Worm (Caenorhabditis elegans) whole organism, mixed stage, embryonic: ENCODE data around the gene clec-61.

ENCODE experiments used
- M03D4.4 ChIP-seq: sonication (generic microtip); optimal IDR thresholded peaks from 2 replicates; lab custom pipeline; 2017; ENCODE audit warnings: mild to moderate bottlenecking, missing genetic modification characterization, missing compliant biosample characterization
- bed-3 ChIP-seq: fragments of 200-800 bp; sonication (Bioruptor generic); optimal IDR thresholded peaks from 3 replicates; lab custom pipeline; 2018; ENCODE audit warnings: mild to moderate bottlenecking, missing genetic modification characterization, moderate library complexity, missing compliant biosample characterization
- ceh-39 ChIP-seq: fragments of 150-350 bp; optimal IDR thresholded peaks from 2 replicates; lab custom pipeline; 2014; ENCODE audit warnings: missing biosample characterization, missing genetic modification characterization
- ceh-43 ChIP-seq: fragments of 200-800 bp; sonication (Bioruptor generic); optimal IDR thresholded peaks from 2 replicates; lab custom pipeline; 2018; ENCODE audit warnings: mild to moderate bottlenecking, missing genetic modification characterization, moderate library complexity, missing compliant biosample characterization
- ceh-83 ChIP-seq: fragments of 200-800 bp; sonication (Bioruptor generic); optimal IDR thresholded peaks from 2 replicates; lab custom pipeline; 2018; ENCODE audit warnings: mild to moderate bottlenecking, missing genetic modification characterization, missing compliant biosample characterization
- ces-1 ChIP-seq: fragments of 150-350 bp; optimal IDR thresholded peaks from 2 replicates; lab custom pipeline; 2014; ENCODE audit warnings: missing biosample characterization, missing genetic modification reagents, missing genetic modification characterization
- cnd-1 ChIP-seq: fragments of 200-800 bp; sonication (Bioruptor generic); optimal IDR thresholded peaks from 2 replicates; lab custom pipeline; 2018; ENCODE audit warnings: mild to moderate bottlenecking, missing genetic modification characterization, missing compliant biosample characterization
- drap-1 ChIP-seq: fragments of 200-800 bp; sonication (Bioruptor generic); optimal IDR thresholded peaks from 3 replicates; lab custom pipeline; 2018; ENCODE audit warnings: mild to moderate bottlenecking, missing genetic modification characterization, missing compliant biosample characterization
- elt-1 ChIP-seq: sonication (generic microtip); optimal IDR thresholded peaks from 2 replicates; lab custom pipeline; 2017; ENCODE audit warnings: missing genetic modification characterization, mild to moderate bottlenecking, missing compliant biosample characterization, antibody characterized with exemption, moderate library complexity, borderline replicate concordance; ENCODE audit not compliant: insufficient read depth
- elt-3 ChIP-seq: fragments of 150-350 bp; optimal IDR thresholded peaks from 2 replicates; lab custom pipeline; 2014; ENCODE audit warnings: missing biosample characterization, missing genetic modification characterization
- ham-2 ChIP-seq: fragments of 200-800 bp; sonication (Bioruptor generic); optimal IDR thresholded peaks from 2 replicates; lab custom pipeline; 2018; ENCODE audit warnings: mild to moderate bottlenecking, missing genetic modification characterization, missing compliant biosample characterization
- hlh-1 ChIP-seq: fragments of 150-350 bp; optimal IDR thresholded peaks from 2 replicates; lab custom pipeline; 2014; ENCODE audit warnings: missing biosample characterization, missing genetic modification reagents, missing genetic modification characterization
- lin-13 ChIP-seq: fragments of 150-350 bp; optimal IDR thresholded peaks from 2 replicates; lab custom pipeline; 2014; ENCODE audit warnings: missing biosample characterization, missing genetic modification characterization
- lin-32 ChIP-seq: fragments of 200-800 bp; sonication (Bioruptor generic); optimal IDR thresholded peaks from 2 replicates; lab custom pipeline; 2018; ENCODE audit warnings: mild to moderate bottlenecking, missing genetic modification characterization, missing compliant biosample characterization
- lsy-2 ChIP-seq: fragments of 150-350 bp; optimal IDR thresholded peaks from 2 replicates; lab custom pipeline; 2014; ENCODE audit warnings: missing biosample characterization, missing genetic modification characterization
- mab-5 ChIP-seq: fragments of 150-350 bp; optimal IDR thresholded peaks from 2 replicates; lab custom pipeline; 2014; ENCODE audit warnings: missing biosample characterization, missing genetic modification characterization
- mep-1 ChIP-seq: fragments of 150-350 bp; optimal IDR thresholded peaks from 2 replicates; lab custom pipeline; 2017; ENCODE audit warnings: missing biosample characterization, missing genetic modification reagents, missing genetic modification characterization, inconsistent platforms
- mls-2 ChIP-seq: sonication (generic microtip); optimal IDR thresholded peaks from 2 replicates; lab custom pipeline; 2016; ENCODE audit warnings: mild to moderate bottlenecking, missing genetic modification characterization, moderate library complexity, missing compliant biosample characterization
- nhr-12 ChIP-seq: fragments of 150-350 bp; optimal IDR thresholded peaks from 2 replicates; lab custom pipeline; 2014; ENCODE audit warnings: missing biosample characterization, missing genetic modification characterization
- nhr-237 ChIP-seq: fragments of 150-350 bp; optimal IDR thresholded peaks from 2 replicates; lab custom pipeline; 2014; ENCODE audit warnings: missing biosample characterization, missing genetic modification characterization
- nhr-28 ChIP-seq: fragments of 150-350 bp; optimal IDR thresholded peaks from 2 replicates; lab custom pipeline; 2014; ENCODE audit warnings: missing biosample characterization, missing genetic modification characterization
- nhr-76 ChIP-seq: sonication (generic microtip); optimal IDR thresholded peaks from 2 replicates; lab custom pipeline; 2017; ENCODE audit warnings: missing biosample characterization, missing genetic modification characterization
- pha-4 ChIP-seq: fragments of 150-350 bp; optimal IDR thresholded peaks from 2 replicates; lab custom pipeline; 2018; ENCODE audit warnings: missing biosample characterization, missing genetic modification reagents, missing genetic modification characterization
- sem-2 ChIP-seq: fragments of 200-800 bp; sonication (Bioruptor generic); optimal IDR thresholded peaks from 2 replicates; lab custom pipeline; 2018; ENCODE audit warnings: mild to moderate bottlenecking, missing genetic modification characterization, missing compliant biosample characterization
- snpc-4 ChIP-seq: fragments of 150-350 bp; optimal IDR thresholded peaks from 2 replicates; lab custom pipeline; 2014; ENCODE audit warnings: missing biosample characterization, missing genetic modification characterization
- sptf-1 ChIP-seq: sonication (generic microtip); optimal IDR thresholded peaks from 2 replicates; lab custom pipeline; 2017; ENCODE audit warnings: mild to moderate bottlenecking, missing genetic modification characterization, moderate library complexity, missing compliant biosample characterization
- tbx-8 ChIP-seq: fragments of 200-800 bp; sonication (Bioruptor generic); optimal IDR thresholded peaks from 2 replicates; lab custom pipeline; 2018; ENCODE audit warnings: mild to moderate bottlenecking, missing genetic modification characterization, moderate library complexity, missing compliant biosample characterization
- unc-62 ChIP-seq: fragments of 150-350 bp; optimal IDR thresholded peaks from 2 replicates; lab custom pipeline; 2014; ENCODE audit warnings: missing biosample characterization, missing genetic modification reagents, missing genetic modification characterization
- zip-8 ChIP-seq: fragments of 150-350 bp; optimal IDR thresholded peaks from 2 replicates; lab custom pipeline; 2014; ENCODE audit warnings: missing biosample characterization, missing genetic modification characterization
- ztf-11 ChIP-seq: fragments of 150-350 bp; optimal IDR thresholded peaks from 2 replicates; lab custom pipeline; 2014; ENCODE audit warnings: missing biosample characterization, missing genetic modification characterization

The clec-61 gene

ce11 chrII:10490329-10490728, at the start of gene clec-61:
Gene clec-61 (minus strand): TSS chrII:10490537.
- TF ChIP-seq pha-4 (tag; lab: Kevin White, UChicago) (no peak), nhr-12 (tag; lab: Kevin White, UChicago) (no peak), ces-1 (no peak), hlh-1 (tag; lab: Kevin White, UChicago) (no peak), cnd-1 (tag; lab: Kevin White, UChicago) (no peak), elt-1 (no peak), mep-1 (tag; lab: Kevin White, UChicago) (no peak), nhr-237 (tag; lab: Kevin White, UChicago) (no peak), sem-2 (GFP tag; lab: Kevin White, UChicago) (no peak), drap-1 (GFP tag; lab: Kevin White, UChicago) (no peak), nhr-28 (tag; lab: Kevin White, UChicago) (no peak), ham-2 (GFP tag; lab: Kevin White, UChicago) (no peak), elt-3 (tag; lab: Kevin White, UChicago) (no peak), zip-8 (tag; lab: Kevin White, UChicago) (no peak), mls-2 (tag; lab: Kevin White, UChicago) (no peak), sptf-1 (tag; lab: Kevin White, UChicago) (no peak), lsy-2 (tag; lab: Kevin White, UChicago) (no peak), bed-3 (GFP tag; lab: Kevin White, UChicago) (no peak)

- TF ChIP-seq ceh-83, result no peak
- TF ChIP-seq hlh-1 (tag; lab: Kevin White, UChicago), result no peak
These were observed 48.9 kb upstream of the clec-61 start, which contains the start of gene R166.3 for ce11 chrII:10539232-10539631. Gene R166.3 (minus strand): TSS chrII:10539332.

ce11 chrII:10537988-10538387, 47.7 kb upstream of the clec-61 start:
- no peak for TF ChIP-seq ceh-43 (GFP tag; lab: Kevin White, UChicago)
- no peak for TF ChIP-seq nhr-12 (tag; lab: Kevin White, UChicago)
- TF ChIP-seq ceh-39 (tag; lab: Kevin White, UChicago), result no peak
- TF ChIP-seq ham-2 (GFP tag; lab: Kevin White, UChicago), result no peak

ce11 chrII:10537571-10537970, 47.2 kb upstream of the clec-61 start, which contains the start of gene R166.2:
Gene R166.2 (minus strand): TSS chrII:10537671.
- TF ChIP-seq snpc-4 (no peak), sptf-1 (tag; lab: Kevin White, UChicago) (no peak), lin-13 (tag; lab: Kevin White, UChicago) (no peak), mep-1 (tag; lab: Kevin White, UChicago) (no peak), hlh-1 (tag; lab: Kevin White, UChicago) (no peak), unc-62 (GFP tag; lab: Kevin White, UChicago) (no peak), lin-32 (GFP tag; lab: Kevin White, UChicago) (no peak), nhr-28 (tag; lab: Kevin White, UChicago) (no peak), ztf-11 (tag; lab: Kevin White, UChicago) (no peak), zip-8 (tag; lab: Kevin White, UChicago) (no peak), pha-4 (tag; lab: Kevin White, UChicago) (no peak)

- TF ChIP-seq tbx-8 (GFP tag; lab: Kevin White, UChicago) (no peak), mab-5 (tag; lab: Kevin White, UChicago) (no peak), elt-1 (no peak), sptf-1 (tag; lab: Kevin White, UChicago) (no peak), M03D4.4 (no peak), zip-8 (tag; lab: Kevin White, UChicago) (no peak), unc-62 (GFP tag; lab: Kevin White, UChicago) (no peak), ztf-11 (tag; lab: Kevin White, UChicago) (no peak), ceh-39 (tag; lab: Kevin White, UChicago) (no peak), ham-2 (GFP tag; lab: Kevin White, UChicago) (no peak), pha-4 (tag; lab: Kevin White, UChicago) (no peak), nhr-76 (tag; lab: Kevin White, UChicago) (no peak), sem-2 (GFP tag; lab: Kevin White, UChicago) (no peak), drap-1 (GFP tag; lab: Kevin White, UChicago) (no peak), ceh-43 (GFP tag; lab: Kevin White, UChicago) (no peak), ceh-83 (no peak), lsy-2 (tag; lab: Kevin White, UChicago) (no peak), nhr-237 (tag; lab: Kevin White, UChicago) (no peak), mls-2 (tag; lab: Kevin White, UChicago) (no peak), mep-1 (tag; lab: Kevin White, UChicago) (no peak)
These were observed 43.6 kb upstream of the clec-61 start for ce11 chrII:10533985-10534384.
